Worm (Caenorhabditis elegans): Measurements from ENCODE around the gene ced-4.

ce11 chrIII:4844327-4844726, 7.8 kb upstream of the ced-4 start, which contains the start of the genes clec-157 and fkh-5:
- TF ChIP-seq nhr-11 (tag; optimal IDR thresholded peaks at IDR 0.05) = no peak
- TF ChIP-seq nhr-12 (tag; optimal IDR thresholded peaks at IDR 0.05) = no peak
- no peak for TF ChIP-seq ces-1 (GFP tag; optimal IDR thresholded peaks at IDR 0.05)
- no peak for TF ChIP-seq hlh-4 (tag; optimal IDR thresholded peaks at IDR 0.05)
- no peak for TF ChIP-seq pag-3 (tag; optimal IDR thresholded peaks at IDR 0.05; ENCODE audit: borderline replicate concordance, insufficient read depth)
- no peak for TF ChIP-seq grh-1 (GFP tag; IDR thresholded peaks at IDR 0.05)
- TF ChIP-seq nhr-47 (tag; optimal IDR thresholded peaks at IDR 0.05) = no peak
- no peak for TF ChIP-seq fkh-10 (GFP tag; optimal IDR thresholded peaks at IDR 0.05)
- TF ChIP-seq lir-3 (tag; optimal IDR thresholded peaks at IDR 0.05; ENCODE audit: poor library complexity) = no peak
- no peak for TF ChIP-seq sox-4 (tag; optimal IDR thresholded peaks at IDR 0.05)
- TF ChIP-seq zag-1 (tag; optimal IDR thresholded peaks at IDR 0.05) = no peak
- TF ChIP-seq lsy-2 (tag; optimal IDR thresholded peaks at IDR 0.05) = no peak
